Fruit fly (Drosophila melanogaster) whole organism, adult: Measurements from ENCODE around the gene ovm.

Experiments
- CG11617 ChIP-seq: fragments of 200-800 bp; sonication (Bioruptor generic); optimal IDR thresholded peaks from 2 replicates; lab custom pipeline; 2017; ENCODE audit warnings: mild to moderate bottlenecking, missing biosample characterization, missing genetic modification reagents, missing genetic modification characterization
- CG12768 ChIP-seq: fragments of 200-800 bp; sonication (Bioruptor generic); optimal IDR thresholded peaks from 2 replicates; lab custom pipeline; 2017; ENCODE audit warnings: missing biosample characterization, missing genetic modification characterization, mild to moderate bottlenecking, moderate library complexity, missing genetic modification reagents
- CG14711 ChIP-seq: fragments of 200-800 bp; sonication (Bioruptor generic); optimal IDR thresholded peaks from 2 replicates; lab custom pipeline; 2018; ENCODE audit warnings: missing biosample characterization, mild to moderate bottlenecking, missing genetic modification characterization, moderate library complexity
- CG1620 ChIP-seq: fragments of 200-800 bp; sonication (Bioruptor generic); optimal IDR thresholded peaks from 2 replicates; lab custom pipeline; 2016; ENCODE audit warnings: missing biosample characterization, missing genetic modification characterization
- CG33017 ChIP-seq: fragments of 200-800 bp; sonication (Bioruptor generic); optimal IDR thresholded peaks from 2 replicates; lab custom pipeline; 2018; ENCODE audit warnings: missing biosample characterization, mild to moderate bottlenecking, missing genetic modification characterization, moderate library complexity
- CG5204 ChIP-seq: fragments of 200-800 bp; sonication (Bioruptor generic); optimal IDR thresholded peaks from 2 replicates; lab custom pipeline; 2016; ENCODE audit warnings: missing biosample characterization, missing genetic modification characterization
- CG7045 ChIP-seq: fragments of 200-800 bp; sonication (Bioruptor generic); optimal IDR thresholded peaks from 2 replicates; lab custom pipeline; 2017; ENCODE audit warnings: missing biosample characterization, mild to moderate bottlenecking, missing genetic modification characterization
- CG7101 ChIP-seq: fragments of 200-800 bp; sonication (Bioruptor generic); optimal IDR thresholded peaks from 2 replicates; lab custom pipeline; 2018; ENCODE audit warnings: missing biosample characterization, mild to moderate bottlenecking, missing genetic modification characterization, moderate library complexity
- Clk ChIP-seq: fragments of 200-800 bp; sonication (Bioruptor generic); optimal IDR thresholded peaks from 2 replicates; lab custom pipeline; 2017; ENCODE audit warnings: missing biosample characterization, missing genetic modification characterization
- Crg-1 ChIP-seq: fragments of 200-800 bp; sonication (Bioruptor generic); optimal IDR thresholded peaks from 2 replicates; lab custom pipeline; 2016; ENCODE audit warnings: missing biosample characterization, missing genetic modification characterization
- Hr96 ChIP-seq: fragments of 200-800 bp; sonication (Bioruptor generic); optimal IDR thresholded peaks from 2 replicates; lab custom pipeline; 2016; ENCODE audit warnings: missing biosample characterization, missing genetic modification characterization
- Mnt ChIP-seq: fragments of 200-800 bp; sonication (Bioruptor generic); optimal IDR thresholded peaks from 2 replicates; lab custom pipeline; 2016; ENCODE audit warnings: missing biosample characterization, mild to moderate bottlenecking, missing genetic modification characterization
- bab1 ChIP-seq: fragments of 200-800 bp; sonication (Bioruptor generic); optimal IDR thresholded peaks from 3 replicates; lab custom pipeline; 2019; ENCODE audit warnings: missing biosample characterization, mild to moderate bottlenecking, missing genetic modification characterization, moderate library complexity
- cic ChIP-seq: fragments of 200-800 bp; sonication (Bioruptor generic); optimal IDR thresholded peaks from 2 replicates; lab custom pipeline; 2017; ENCODE audit warnings: missing biosample characterization, mild to moderate bottlenecking, missing genetic modification characterization, moderate library complexity
- cnc ChIP-seq, 2 experiments: fragments of >200 bp; optimal IDR thresholded peaks; 2 replicates each; lab custom pipeline; 2017
- kay ChIP-seq: fragments of 200-800 bp; sonication (Bioruptor generic); peaks from one replicate; lab custom pipeline; 2016; ENCODE audit warnings: missing biosample characterization, missing genetic modification characterization, borderline replicate concordance
- ovo ChIP-seq: fragments of 200-800 bp; sonication (Bioruptor generic); optimal IDR thresholded peaks from 2 replicates; lab custom pipeline; 2016; ENCODE audit warnings: missing biosample characterization, missing genetic modification characterization
- pad ChIP-seq: fragments of 200-800 bp; sonication (Bioruptor generic); optimal IDR thresholded peaks from 3 replicates; lab custom pipeline; 2017; ENCODE audit warnings: missing biosample characterization, missing genetic modification characterization, mild to moderate bottlenecking, moderate library complexity, missing genetic modification reagents
- tj ChIP-seq: fragments of 200-800 bp; sonication (Bioruptor generic); optimal IDR thresholded peaks from 3 replicates; lab custom pipeline; 2017; ENCODE audit warnings: missing biosample characterization, mild to moderate bottlenecking, missing genetic modification characterization, moderate library complexity
- toe ChIP-seq: fragments of 200-800 bp; sonication (Bioruptor generic); optimal IDR thresholded peaks from 2 replicates; lab custom pipeline; 2016; ENCODE audit warnings: missing biosample characterization, missing genetic modification characterization

Gene ovm

DNA sequence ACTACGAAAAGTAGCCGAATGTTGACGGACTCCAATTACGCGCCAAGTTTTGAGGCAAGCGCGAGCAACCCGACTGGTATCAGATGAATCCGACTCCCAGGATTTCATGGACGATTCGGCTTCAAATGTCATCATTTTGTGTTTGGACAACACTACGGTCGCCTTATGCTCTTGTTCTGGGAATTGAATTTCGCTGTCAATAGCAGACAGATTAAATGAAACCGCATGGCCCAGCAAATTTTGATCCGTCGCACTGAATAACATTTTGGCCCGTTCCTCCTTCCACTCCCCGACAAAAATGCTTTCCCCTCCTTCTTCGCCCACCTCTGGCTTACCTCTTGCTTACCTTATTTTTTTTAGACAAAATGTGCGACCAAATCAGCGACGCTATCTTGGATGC is 30.7 kb downstream of the ovm start:
- TF ChIP-seq Crg-1 (GFP tag; lab: Kevin White, UChicago) (no peak), tj (peak; percentile 99)

DNA sequence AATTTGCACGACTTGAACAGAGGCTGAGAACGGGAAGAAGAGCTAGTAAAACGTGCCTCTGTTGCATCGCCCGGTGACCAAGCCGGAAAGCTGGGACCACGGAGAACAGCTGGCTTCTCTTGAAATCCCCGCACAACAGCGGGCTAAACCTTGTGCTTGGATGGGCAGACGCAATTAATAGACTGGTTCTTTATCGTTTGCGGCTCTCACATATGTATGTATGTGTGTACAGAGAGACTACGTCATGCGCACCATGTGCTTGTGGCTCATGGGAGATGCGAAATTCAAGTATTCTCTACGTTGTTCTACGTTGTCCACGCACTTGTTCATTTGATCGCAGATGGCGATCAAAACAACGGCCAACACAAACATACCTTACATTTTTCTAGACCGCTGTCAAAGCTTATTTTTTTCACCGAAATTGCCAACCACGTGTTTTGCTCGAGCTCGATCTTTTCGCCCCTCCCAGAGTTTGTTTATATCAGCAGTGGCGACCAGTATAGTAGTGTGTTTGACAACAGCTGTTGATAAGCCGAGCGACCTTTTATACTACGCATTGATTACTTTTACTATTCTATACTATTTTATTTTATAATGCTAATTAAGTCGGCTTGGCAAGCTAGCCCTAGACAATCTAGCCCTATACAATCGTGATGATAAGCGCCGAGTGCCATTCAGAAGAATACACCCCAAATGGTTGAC is 31.5 kb downstream of the ovm start:
- TF ChIP-seq ovo (GFP tag; lab: Kevin White, UChicago) (no peak), cnc (optimal IDR thresholded peaks at IDR 0.05; lab: Kevin White, UChicago) (no peak), kay (GFP tag; lab: Kevin White, UChicago) (peak; percentile 95), Mnt (GFP tag; lab: Kevin White, UChicago) (peak; percentile 96), CG12768 (GFP tag; lab: Kevin White, UChicago) (peak; percentile 39), cic (GFP tag; lab: Kevin White, UChicago) (peak; percentile 97)

DNA sequence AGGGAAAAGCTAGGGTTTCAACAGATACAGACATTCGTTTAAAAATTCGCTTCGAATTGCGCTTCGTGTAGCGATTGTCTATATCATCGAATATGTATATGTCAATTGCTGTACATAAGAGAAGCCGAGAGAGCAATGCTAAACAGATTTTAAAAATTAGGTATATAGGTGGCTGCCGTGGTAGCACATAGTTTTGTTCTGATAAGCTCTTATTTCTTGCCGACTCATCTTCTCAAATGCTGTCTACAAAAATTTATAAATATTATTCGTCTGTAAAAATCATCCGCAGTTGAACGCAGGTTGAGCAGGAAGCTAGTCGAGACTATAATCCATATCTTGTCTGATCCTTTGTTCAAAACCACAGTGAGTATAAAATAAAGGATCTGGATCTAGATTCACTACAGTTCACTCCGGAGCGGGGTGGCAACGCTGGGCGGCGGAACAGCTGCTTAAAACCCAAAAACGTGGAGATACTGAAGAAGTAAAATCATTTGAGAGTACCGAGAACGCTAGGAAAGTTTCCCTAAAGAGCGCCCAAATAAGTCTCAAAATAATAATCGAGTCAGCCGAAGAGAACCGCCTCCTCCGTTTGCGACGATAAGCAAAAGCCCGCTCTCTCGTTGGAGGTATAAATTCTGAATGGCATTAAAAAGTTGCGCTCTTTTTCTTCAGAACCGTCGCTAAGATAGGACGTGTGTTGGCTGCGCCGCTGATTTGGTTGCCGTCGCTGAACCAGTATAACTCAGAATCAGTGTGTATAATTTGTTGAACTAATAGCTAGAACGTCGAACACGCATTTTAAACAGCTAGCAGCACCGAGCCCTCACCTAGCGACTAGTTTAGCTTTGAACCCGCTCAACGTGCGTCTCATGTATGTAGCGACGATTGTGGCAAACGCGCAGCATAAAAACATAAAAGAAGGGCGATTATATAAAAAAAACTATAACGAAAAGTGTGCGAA is 33.0 kb downstream of the ovm start:
- TF ChIP-seq CG1620 (GFP tag; lab: Kevin White, UChicago), result no peak
- no peak for TF ChIP-seq CG7101 (tag; lab: Kevin White, UChicago)
- TF ChIP-seq cic (GFP tag; lab: Kevin White, UChicago), result peak; percentile 17
- no peak for TF ChIP-seq Clk (GFP tag; lab: Kevin White, UChicago)
- peak; percentile 40 for TF ChIP-seq tj
- TF ChIP-seq CG7045, result no peak
- TF ChIP-seq Crg-1 (GFP tag; lab: Kevin White, UChicago), result peak; percentile 7
- TF ChIP-seq CG5204, result no peak
- no peak for TF ChIP-seq bab1 (GFP tag; lab: Kevin White, UChicago)
- no peak for TF ChIP-seq CG14711 (tag; lab: Kevin White, UChicago)
- TF ChIP-seq toe, result no peak
- TF ChIP-seq CG12768 (GFP tag; lab: Kevin White, UChicago), result peak; percentile 33
- no peak for TF ChIP-seq Hr96
- TF ChIP-seq cnc (optimal IDR thresholded peaks at IDR 0.05; lab: Kevin White, UChicago), result peak; percentile 74 to 84
- peak; percentile 11 for TF ChIP-seq CG33017 (tag; lab: Kevin White, UChicago)
- no peak for TF ChIP-seq CG11617 (GFP tag; lab: Kevin White, UChicago)
- TF ChIP-seq pad (GFP tag; lab: Kevin White, UChicago), result no peak
- peak; percentile 84 for TF ChIP-seq Mnt (GFP tag; lab: Kevin White, UChicago)

DNA sequence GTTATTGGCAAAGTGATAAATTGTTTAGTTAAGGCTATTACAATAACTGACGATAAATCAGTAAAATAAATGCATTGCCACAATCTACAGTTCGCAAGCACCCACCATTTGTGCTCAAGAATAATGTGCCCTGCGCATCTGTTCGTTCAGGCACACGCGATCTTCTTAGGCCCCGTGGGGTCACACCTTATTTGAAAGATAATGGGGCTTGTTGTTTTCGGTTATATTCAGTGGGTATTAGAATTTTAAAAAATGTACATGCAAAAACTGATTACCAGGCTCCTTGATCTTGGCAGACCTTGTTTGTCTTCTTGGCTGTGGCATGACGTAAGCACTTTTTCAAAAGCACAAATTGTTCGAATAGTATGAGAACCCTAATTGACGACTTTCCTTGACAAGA is 33.8 kb downstream of the ovm start:
- TF ChIP-seq CG11617 (GFP tag; lab: Kevin White, UChicago), result no peak
- no peak for TF ChIP-seq CG1620 (GFP tag; lab: Kevin White, UChicago)
- TF ChIP-seq Crg-1 (GFP tag; lab: Kevin White, UChicago), result no peak
- no peak for TF ChIP-seq kay (GFP tag; lab: Kevin White, UChicago)
- TF ChIP-seq CG33017 (tag; lab: Kevin White, UChicago), result no peak
- TF ChIP-seq cnc (optimal IDR thresholded peaks at IDR 0.05; lab: Kevin White, UChicago), result peak in 1 of 2 experiments; percentile 54
- no peak for TF ChIP-seq CG5204

DNA sequence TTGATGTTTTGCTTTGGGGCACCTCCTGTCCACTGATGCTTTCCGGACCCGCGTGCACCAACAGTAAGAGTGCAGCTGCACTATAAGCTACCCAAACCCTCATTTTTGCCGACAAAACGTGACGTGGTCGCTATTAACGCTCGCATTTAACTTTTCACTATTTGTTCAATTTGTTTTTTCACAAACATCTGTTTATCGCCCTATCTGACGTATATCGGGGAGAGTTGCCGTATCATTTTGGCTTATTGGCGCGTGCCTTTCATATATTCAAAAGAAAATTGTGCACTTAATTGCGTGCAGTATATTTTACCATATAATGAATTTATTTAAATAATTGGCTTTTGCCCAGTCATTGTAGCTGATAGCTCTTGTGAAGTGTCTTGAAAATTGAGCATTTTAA is 34.3 kb downstream of the ovm start, which contains the start of the genes Nhe1 and Sam-S:
TSS of gene Nhe1 (minus strand) at position 193 of the 400 bp plus-strand sequence.
TSS of gene Sam-S (plus strand) at position 364 of the 400 bp plus-strand sequence.
- TF ChIP-seq bab1 (GFP tag; lab: Kevin White, UChicago), result peak; percentile 10
- TF ChIP-seq kay (GFP tag; lab: Kevin White, UChicago), result peak; percentile 81
- TF ChIP-seq CG7045, result no peak

DNA sequence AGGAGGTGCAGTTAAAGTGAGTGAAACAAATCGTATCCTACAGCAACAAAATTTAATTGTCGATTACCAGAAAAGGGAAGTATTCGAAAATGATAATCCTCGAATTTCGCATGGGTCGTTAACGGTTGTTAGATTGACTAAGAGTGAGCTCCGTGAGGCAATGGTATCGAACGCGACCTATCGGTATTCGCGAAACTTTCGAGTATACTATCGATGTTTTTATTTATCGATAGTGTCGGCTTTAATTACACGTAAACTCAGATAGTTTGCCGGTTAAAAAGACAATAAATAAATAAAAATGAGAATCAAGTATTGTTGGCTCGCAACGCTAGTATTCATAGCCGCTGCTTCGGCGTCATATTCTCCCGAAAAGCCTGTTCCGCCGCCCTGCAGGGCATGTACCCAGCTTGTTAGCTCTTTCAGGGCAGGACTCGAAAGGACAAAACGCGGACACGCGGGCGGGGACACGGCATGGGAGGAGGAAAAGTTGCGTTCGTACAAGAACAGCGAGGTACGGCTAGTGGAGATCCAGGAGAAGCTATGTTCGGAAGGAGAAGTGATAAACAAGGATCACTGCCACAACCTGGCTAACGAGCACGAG is 38.5 kb downstream of the ovm start, which contains the start of gene Creld:
TSS of gene Creld (plus strand) at position 220 of the 601 bp plus-strand sequence.
- no peak for TF ChIP-seq CG12768 (GFP tag; lab: Kevin White, UChicago)
- peak; percentile 23 for TF ChIP-seq CG11617 (GFP tag; lab: Kevin White, UChicago)
- no peak for TF ChIP-seq Hr96
- TF ChIP-seq toe, result no peak
- TF ChIP-seq pad (GFP tag; lab: Kevin White, UChicago), result peak; percentile 18
- peak; percentile 7 for TF ChIP-seq Mnt (GFP tag; lab: Kevin White, UChicago)
- TF ChIP-seq CG14711 (tag; lab: Kevin White, UChicago), result no peak
- no peak for TF ChIP-seq Crg-1 (GFP tag; lab: Kevin White, UChicago)
- TF ChIP-seq CG7045, result no peak
- peak; percentile 74 for TF ChIP-seq bab1 (GFP tag; lab: Kevin White, UChicago)
- peak; percentile 10 for TF ChIP-seq cic (GFP tag; lab: Kevin White, UChicago)
- no peak for TF ChIP-seq ovo (GFP tag; lab: Kevin White, UChicago)
